Worm (Caenorhabditis elegans) whole organism, mixed stage, embryonic: ENCODE data around the gene spin-4.

ENCODE experiments used
- M03D4.4 ChIP-seq: sonication (generic microtip); optimal IDR thresholded peaks from 2 replicates; lab custom pipeline; 2017; ENCODE audit warnings: mild to moderate bottlenecking, missing genetic modification characterization, missing compliant biosample characterization
- bed-3 ChIP-seq: fragments of 200-800 bp; sonication (Bioruptor generic); optimal IDR thresholded peaks from 3 replicates; lab custom pipeline; 2018; ENCODE audit warnings: mild to moderate bottlenecking, missing genetic modification characterization, moderate library complexity, missing compliant biosample characterization
- blmp-1 ChIP-seq: fragments of 150-350 bp; optimal IDR thresholded peaks from 2 replicates; lab custom pipeline; 2014; ENCODE audit warnings: missing biosample characterization, missing genetic modification characterization
- ceh-39 ChIP-seq: fragments of 150-350 bp; optimal IDR thresholded peaks from 2 replicates; lab custom pipeline; 2014; ENCODE audit warnings: missing biosample characterization, missing genetic modification characterization
- ceh-83 ChIP-seq: fragments of 200-800 bp; sonication (Bioruptor generic); optimal IDR thresholded peaks from 2 replicates; lab custom pipeline; 2018; ENCODE audit warnings: mild to moderate bottlenecking, missing genetic modification characterization, missing compliant biosample characterization
- ces-1 ChIP-seq: fragments of 150-350 bp; optimal IDR thresholded peaks from 2 replicates; lab custom pipeline; 2014; ENCODE audit warnings: missing biosample characterization, missing genetic modification reagents, missing genetic modification characterization
- cnd-1 ChIP-seq: fragments of 200-800 bp; sonication (Bioruptor generic); optimal IDR thresholded peaks from 2 replicates; lab custom pipeline; 2018; ENCODE audit warnings: mild to moderate bottlenecking, missing genetic modification characterization, missing compliant biosample characterization
- elt-1 ChIP-seq: sonication (generic microtip); optimal IDR thresholded peaks from 2 replicates; lab custom pipeline; 2017; ENCODE audit warnings: missing genetic modification characterization, mild to moderate bottlenecking, missing compliant biosample characterization, antibody characterized with exemption, moderate library complexity, borderline replicate concordance; ENCODE audit not compliant: insufficient read depth
- elt-3 ChIP-seq: fragments of 150-350 bp; optimal IDR thresholded peaks from 2 replicates; lab custom pipeline; 2014; ENCODE audit warnings: missing biosample characterization, missing genetic modification characterization
- flh-1 ChIP-seq: fragments of 200-800 bp; sonication (Bioruptor generic); optimal IDR thresholded peaks from 2 replicates; lab custom pipeline; 2018; ENCODE audit warnings: mild to moderate bottlenecking, missing genetic modification characterization, moderate library complexity, missing compliant biosample characterization
- ham-2 ChIP-seq: fragments of 200-800 bp; sonication (Bioruptor generic); optimal IDR thresholded peaks from 2 replicates; lab custom pipeline; 2018; ENCODE audit warnings: mild to moderate bottlenecking, missing genetic modification characterization, missing compliant biosample characterization
- hlh-1 ChIP-seq: fragments of 150-350 bp; optimal IDR thresholded peaks from 2 replicates; lab custom pipeline; 2014; ENCODE audit warnings: missing biosample characterization, missing genetic modification reagents, missing genetic modification characterization
- lin-13 ChIP-seq: fragments of 150-350 bp; optimal IDR thresholded peaks from 2 replicates; lab custom pipeline; 2014; ENCODE audit warnings: missing biosample characterization, missing genetic modification characterization
- lin-32 ChIP-seq: fragments of 200-800 bp; sonication (Bioruptor generic); optimal IDR thresholded peaks from 2 replicates; lab custom pipeline; 2018; ENCODE audit warnings: mild to moderate bottlenecking, missing genetic modification characterization, missing compliant biosample characterization
- lsy-2 ChIP-seq: fragments of 150-350 bp; optimal IDR thresholded peaks from 2 replicates; lab custom pipeline; 2014; ENCODE audit warnings: missing biosample characterization, missing genetic modification characterization
- mab-5 ChIP-seq: fragments of 150-350 bp; optimal IDR thresholded peaks from 2 replicates; lab custom pipeline; 2014; ENCODE audit warnings: missing biosample characterization, missing genetic modification characterization
- mls-2 ChIP-seq: sonication (generic microtip); optimal IDR thresholded peaks from 2 replicates; lab custom pipeline; 2016; ENCODE audit warnings: mild to moderate bottlenecking, missing genetic modification characterization, moderate library complexity, missing compliant biosample characterization
- nhr-2 ChIP-seq: fragments of 150-350 bp; optimal IDR thresholded peaks from 2 replicates; lab custom pipeline; 2014; ENCODE audit warnings: missing biosample characterization, missing genetic modification characterization
- nhr-237 ChIP-seq: fragments of 150-350 bp; optimal IDR thresholded peaks from 2 replicates; lab custom pipeline; 2014; ENCODE audit warnings: missing biosample characterization, missing genetic modification characterization
- nhr-76 ChIP-seq: sonication (generic microtip); optimal IDR thresholded peaks from 2 replicates; lab custom pipeline; 2017; ENCODE audit warnings: missing biosample characterization, missing genetic modification characterization
- pha-4 ChIP-seq: fragments of 150-350 bp; optimal IDR thresholded peaks from 2 replicates; lab custom pipeline; 2018; ENCODE audit warnings: missing biosample characterization, missing genetic modification reagents, missing genetic modification characterization
- sem-2 ChIP-seq: fragments of 200-800 bp; sonication (Bioruptor generic); optimal IDR thresholded peaks from 2 replicates; lab custom pipeline; 2018; ENCODE audit warnings: mild to moderate bottlenecking, missing genetic modification characterization, missing compliant biosample characterization
- snpc-4 ChIP-seq: fragments of 150-350 bp; optimal IDR thresholded peaks from 2 replicates; lab custom pipeline; 2014; ENCODE audit warnings: missing biosample characterization, missing genetic modification characterization
- sptf-1 ChIP-seq: sonication (generic microtip); optimal IDR thresholded peaks from 2 replicates; lab custom pipeline; 2017; ENCODE audit warnings: mild to moderate bottlenecking, missing genetic modification characterization, moderate library complexity, missing compliant biosample characterization
- tbx-8 ChIP-seq: fragments of 200-800 bp; sonication (Bioruptor generic); optimal IDR thresholded peaks from 2 replicates; lab custom pipeline; 2018; ENCODE audit warnings: mild to moderate bottlenecking, missing genetic modification characterization, moderate library complexity, missing compliant biosample characterization
- unc-120 ChIP-seq: sonication (generic microtip); optimal IDR thresholded peaks from 2 replicates; lab custom pipeline; 2017; ENCODE audit warnings: missing genetic modification characterization, missing compliant biosample characterization; ENCODE audit not compliant: poor library complexity, severe bottlenecking
- unc-39 ChIP-seq: fragments of 150-350 bp; optimal IDR thresholded peaks from 2 replicates; lab custom pipeline; 2014; ENCODE audit warnings: missing biosample characterization, missing genetic modification characterization
- unc-62 ChIP-seq: fragments of 150-350 bp; optimal IDR thresholded peaks from 2 replicates; lab custom pipeline; 2014; ENCODE audit warnings: missing biosample characterization, missing genetic modification reagents, missing genetic modification characterization
- zip-8 ChIP-seq: fragments of 150-350 bp; optimal IDR thresholded peaks from 2 replicates; lab custom pipeline; 2014; ENCODE audit warnings: missing biosample characterization, missing genetic modification characterization
- ztf-11 ChIP-seq: fragments of 150-350 bp; optimal IDR thresholded peaks from 2 replicates; lab custom pipeline; 2014; ENCODE audit warnings: missing biosample characterization, missing genetic modification characterization

The spin-4 gene

DNA sequence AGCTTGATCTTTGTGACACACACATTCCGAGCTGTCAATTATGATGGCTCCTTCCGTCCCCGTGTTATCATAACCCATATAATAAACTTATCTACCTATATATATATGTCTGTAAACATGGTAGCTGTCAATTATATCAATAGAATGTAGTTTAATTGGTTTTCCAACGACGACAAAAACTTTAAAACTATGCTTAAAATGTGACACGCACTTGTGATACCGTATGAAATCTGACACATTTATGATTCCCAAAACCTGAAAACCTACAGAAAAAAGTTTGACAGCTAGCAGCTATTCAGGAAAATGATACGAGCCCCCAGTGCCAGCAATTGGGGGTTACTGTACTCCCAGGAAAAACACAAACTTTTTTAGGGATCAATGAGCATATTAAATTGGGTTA lies 29.5 kb upstream of the spin-4 start:
- TF ChIP-seq hlh-1 (tag; lab: Kevin White, UChicago) = no peak
- no peak for TF ChIP-seq M03D4.4 (tag; lab: Kevin White, UChicago)
- TF ChIP-seq lin-32 (GFP tag; lab: Kevin White, UChicago) = no peak
- TF ChIP-seq blmp-1 = no peak
- TF ChIP-seq ceh-83 = no peak
- no peak for TF ChIP-seq unc-39
- no peak for TF ChIP-seq lsy-2 (tag; lab: Kevin White, UChicago)
- no peak for TF ChIP-seq elt-1 (tag; lab: Kevin White, UChicago)
- no peak for TF ChIP-seq sem-2 (GFP tag; lab: Kevin White, UChicago)
- TF ChIP-seq elt-3 (tag; lab: Kevin White, UChicago) = no peak
- no peak for TF ChIP-seq nhr-76
- TF ChIP-seq sptf-1 (tag; lab: Kevin White, UChicago) = no peak
- no peak for TF ChIP-seq bed-3 (GFP tag; lab: Kevin White, UChicago)
- TF ChIP-seq unc-120 = no peak
- no peak for TF ChIP-seq ces-1
- no peak for TF ChIP-seq ztf-11 (tag; lab: Kevin White, UChicago)
- TF ChIP-seq mls-2 (tag; lab: Kevin White, UChicago) = no peak
- no peak for TF ChIP-seq snpc-4 (tag; lab: Kevin White, UChicago)

DNA sequence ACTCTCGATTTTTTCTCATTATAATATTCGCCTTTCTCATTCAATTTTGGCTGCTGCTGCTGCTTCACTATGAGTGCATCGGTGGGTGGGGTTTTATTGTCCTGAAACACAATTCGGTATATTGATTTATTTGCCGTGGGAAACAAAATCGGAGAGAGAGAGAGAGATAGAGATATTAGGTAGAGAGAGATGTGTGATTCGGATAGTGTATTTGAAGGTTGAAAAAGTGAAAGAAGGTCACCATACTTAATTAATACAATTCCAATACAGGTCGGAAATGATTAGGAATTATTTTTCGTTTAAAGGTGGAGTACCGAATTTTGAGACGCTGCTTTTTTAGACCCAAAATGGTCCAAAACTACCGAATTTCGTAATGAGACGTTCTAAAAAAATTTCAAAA lies 25.9 kb upstream of the spin-4 start, which contains the start of gene tpst-1:
Gene tpst-1, minus strand, starts transcription at position 101 of the 400 bp plus-strand sequence.
- no peak for TF ChIP-seq nhr-237 (tag; lab: Kevin White, UChicago)
- TF ChIP-seq cnd-1 (tag; lab: Kevin White, UChicago) = no peak
- no peak for TF ChIP-seq zip-8 (tag; lab: Kevin White, UChicago)
- no peak for TF ChIP-seq ceh-39
- no peak for TF ChIP-seq sem-2 (GFP tag; lab: Kevin White, UChicago)

DNA sequence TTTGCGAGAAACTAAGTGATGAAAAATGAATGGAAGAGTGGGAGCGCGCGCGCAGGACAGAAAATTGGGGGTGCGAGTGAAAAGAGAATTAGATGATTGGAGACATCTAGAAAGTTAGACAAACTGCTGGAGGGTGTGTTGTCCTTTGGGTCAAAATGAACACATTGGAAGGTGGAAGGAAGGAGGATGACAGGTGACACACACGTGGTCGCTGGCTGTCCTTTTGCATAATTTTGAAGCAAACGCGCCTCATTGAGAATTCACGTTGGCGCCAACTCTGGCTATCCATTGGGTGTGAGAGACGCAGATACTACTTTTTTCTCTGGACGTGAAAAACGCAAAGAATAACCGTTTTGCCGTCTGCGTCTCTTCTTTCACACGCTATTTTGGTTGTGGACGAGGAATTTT lies 22.6 kb upstream of the spin-4 start:
- TF ChIP-seq unc-120 (peak; percentile 64), hlh-1 (tag; lab: Kevin White, UChicago) (peak; percentile 67), ces-1 (peak; percentile 4)

DNA sequence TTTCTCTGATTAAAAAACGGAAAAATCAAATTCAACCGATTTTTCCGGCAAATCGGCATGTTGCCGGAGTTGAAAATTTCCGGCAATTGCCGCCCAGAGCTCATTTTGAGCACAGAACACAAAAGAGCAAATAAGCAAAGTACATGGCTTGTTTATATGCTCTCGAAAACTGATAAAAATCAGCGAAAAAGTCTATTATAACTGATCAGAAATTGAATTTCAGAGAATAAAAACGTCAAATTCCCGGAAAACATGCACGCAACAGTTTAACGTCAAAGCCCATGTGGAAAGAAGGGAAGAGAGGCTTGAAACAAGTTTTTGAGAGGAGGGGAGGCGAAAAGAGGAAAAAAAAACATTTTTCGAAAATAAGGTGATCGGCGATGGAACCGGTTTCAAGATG lies 19.3 kb upstream of the spin-4 start:
- no peak for TF ChIP-seq nhr-2 (tag; lab: Kevin White, UChicago)
- TF ChIP-seq, all 35 proteins: peak for 0

DNA sequence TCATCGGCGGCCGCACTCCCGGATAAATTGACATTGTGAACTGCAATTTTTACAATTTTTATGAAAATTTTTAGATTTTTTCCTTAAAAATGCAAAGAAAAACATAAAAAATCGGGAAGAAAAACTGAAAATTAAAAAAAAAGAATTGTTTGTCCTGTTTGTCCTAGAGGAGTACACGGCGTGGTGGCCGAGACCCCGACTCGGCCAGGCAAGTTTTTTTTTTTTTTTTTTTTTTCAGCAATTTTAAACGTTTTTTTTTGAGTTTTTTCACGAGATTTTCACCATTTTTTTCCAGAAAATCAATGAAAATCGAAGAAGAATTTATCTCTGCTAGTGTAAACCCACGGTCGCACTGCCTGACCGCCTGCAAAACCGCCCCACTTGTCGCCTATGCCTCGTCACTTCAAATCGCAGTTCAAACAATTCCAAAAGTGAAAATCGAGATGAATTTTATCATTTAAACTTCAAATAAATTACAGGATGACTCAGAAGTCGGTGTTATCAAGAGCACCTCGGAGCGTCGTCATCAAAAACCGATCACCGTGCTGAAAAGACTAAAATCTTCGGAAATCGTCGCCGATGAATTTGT lies 14.6 kb upstream of the spin-4 start, which contains the start of the genes taf-7.2 and elpc-2:
Gene taf-7.2, minus strand, starts transcription at position 42 of the 589 bp plus-strand sequence.
Gene elpc-2, plus strand, starts transcription at position 296 of the 589 bp plus-strand sequence.
- TF ChIP-seq lin-13 = peak; percentile 17
- no peak for TF ChIP-seq tbx-8 (GFP tag; lab: Kevin White, UChicago)

DNA sequence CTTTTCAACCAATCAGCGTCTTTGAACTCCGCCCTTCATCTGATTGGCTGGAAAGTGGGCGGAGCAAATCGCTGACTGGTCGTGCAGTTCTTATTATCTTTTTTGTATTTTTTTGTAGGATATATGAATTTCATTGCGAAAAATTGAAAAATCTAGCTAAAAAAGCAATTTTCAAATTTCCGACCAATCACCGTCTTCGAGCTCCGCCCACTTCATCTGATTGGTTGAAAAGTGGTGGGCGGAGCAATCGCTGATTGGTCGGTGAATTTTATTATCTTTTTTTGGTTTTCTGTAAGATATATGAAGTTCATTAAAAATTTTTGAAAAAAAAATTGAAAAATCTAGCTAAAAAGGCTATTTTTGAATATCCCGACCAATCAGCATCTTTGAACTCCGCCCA lies 7.9 kb upstream of the spin-4 start:
- TF ChIP-seq zip-8 (tag; lab: Kevin White, UChicago) = no peak
- TF ChIP-seq lin-13 = no peak
- TF ChIP-seq ztf-11 (tag; lab: Kevin White, UChicago) = no peak
- no peak for TF ChIP-seq nhr-76
- no peak for TF ChIP-seq ham-2
- TF ChIP-seq ceh-39 = no peak
- TF ChIP-seq mls-2 (tag; lab: Kevin White, UChicago) = no peak
- no peak for TF ChIP-seq tbx-8 (GFP tag; lab: Kevin White, UChicago)
- no peak for TF ChIP-seq ces-1
- TF ChIP-seq flh-1 (GFP tag; lab: Kevin White, UChicago) = no peak
- no peak for TF ChIP-seq unc-62
- no peak for TF ChIP-seq unc-120
- TF ChIP-seq pha-4 (tag; lab: Kevin White, UChicago) = no peak
- TF ChIP-seq mab-5 (tag; lab: Kevin White, UChicago) = no peak
- TF ChIP-seq elt-3 (tag; lab: Kevin White, UChicago) = no peak
- no peak for TF ChIP-seq nhr-237 (tag; lab: Kevin White, UChicago)
- no peak for TF ChIP-seq cnd-1 (tag; lab: Kevin White, UChicago)
- TF ChIP-seq, all 35 proteins: peak for 0
